Worm (Caenorhabditis elegans) whole organism, young adult: Measurements from ENCODE around the gene ZK892.6.

Experiments
- D2030.7 ChIP-seq: fragments of 200-800 bp; sonication (Bioruptor generic); IDR thresholded peaks from 2 replicates; pipeline ENCODE4 v1.3.6; 2022; ENCODE audit warnings: missing genetic modification reagents, missing genetic modification characterization, missing compliant biosample characterization
- F23B12.7 ChIP-seq: sonication (generic microtip); optimal IDR thresholded peaks from 2 replicates; lab custom pipeline; 2017; ENCODE audit warnings: missing genetic modification characterization, mild to moderate bottlenecking, missing compliant biosample characterization, antibody characterized with exemption, moderate library complexity; ENCODE audit not compliant: insufficient read depth
- K11D2.4 ChIP-seq: fragments of 200-800 bp; sonication (Bioruptor generic); IDR thresholded peaks from 2 replicates; pipeline ENCODE4 v1.3.6; 2022; ENCODE audit warnings: missing genetic modification reagents, missing genetic modification characterization, missing compliant biosample characterization
- K12H6.12 ChIP-seq: fragments of 200-800 bp; sonication (Bioruptor generic); optimal IDR thresholded peaks from 2 replicates; lab custom pipeline; 2018; ENCODE audit warnings: mild to moderate bottlenecking, missing genetic modification characterization, missing compliant biosample characterization
- T07F8.4 ChIP-seq: sonication (generic microtip); optimal IDR thresholded peaks from 2 replicates; lab custom pipeline; 2016; ENCODE audit warnings: mild to moderate bottlenecking, missing genetic modification characterization, moderate library complexity, missing compliant biosample characterization
- Y95B8A.8 ChIP-seq: fragments of 200-800 bp; sonication (Bioruptor generic); IDR thresholded peaks from 2 replicates; pipeline ENCODE4 v1.3.6; 2022; ENCODE audit warnings: missing genetic modification reagents, missing genetic modification characterization, missing compliant biosample characterization
- aptf-3 ChIP-seq: fragments of 200-800 bp; sonication (Bioruptor generic); IDR thresholded peaks from 2 replicates; pipeline ENCODE4 v1.3.6; 2022; ENCODE audit warnings: missing genetic modification characterization, missing compliant biosample characterization
- atf-7 ChIP-seq: sonication (generic microtip); optimal IDR thresholded peaks from 2 replicates; lab custom pipeline; 2017; ENCODE audit warnings: mild to moderate bottlenecking, missing genetic modification characterization, missing compliant biosample characterization
- attf-3 ChIP-seq: fragments of 200-800 bp; sonication (Bioruptor generic); conservative IDR thresholded peaks from 2 replicates; pipeline ENCODE4 v1.3.6; 2022; ENCODE audit warnings: missing genetic modification reagents, missing genetic modification characterization, missing compliant biosample characterization
- attf-5 ChIP-seq: fragments of 200-800 bp; sonication (Bioruptor generic); optimal IDR thresholded peaks from 2 replicates; lab custom pipeline; 2018; ENCODE audit warnings: mild to moderate bottlenecking, missing genetic modification characterization, missing compliant biosample characterization
- bed-2 ChIP-seq: fragments of 200-800 bp; sonication (Bioruptor generic); IDR thresholded peaks from 2 replicates; pipeline ENCODE4 v1.3.6; 2022; ENCODE audit warnings: missing genetic modification reagents, missing genetic modification characterization, missing compliant biosample characterization
- cebp-1 ChIP-seq, 2 experiments: fragments of 200-800 bp in 1 of 2; sonication (Bioruptor generic) in 1 of 2; sonication (generic microtip) in 1 of 2; IDR thresholded peaks in 1 of 2; optimal IDR thresholded peaks in 1 of 2; 2 replicates each; pipeline versions ENCODE4 v1.3.6 to Lab custom; 2017 to 2022; ENCODE audit warnings: missing compliant biosample characterization in 2 of 2, missing genetic modification characterization in 2 of 2, mild to moderate bottlenecking in 1 of 2, missing genetic modification reagents in 1 of 2, moderate library complexity in 1 of 2
- ceh-27 ChIP-seq: fragments of 200-800 bp; sonication (Bioruptor generic); optimal IDR thresholded peaks from 2 replicates; lab custom pipeline; 2018; ENCODE audit warnings: mild to moderate bottlenecking, missing genetic modification characterization, moderate library complexity, missing compliant biosample characterization
- ceh-79 ChIP-seq: sonication (generic microtip); optimal IDR thresholded peaks from 2 replicates; lab custom pipeline; 2017; ENCODE audit warnings: mild to moderate bottlenecking, missing genetic modification characterization, missing compliant biosample characterization
- dox-1 ChIP-seq: fragments of 200-800 bp; sonication (Bioruptor generic); IDR thresholded peaks from 2 replicates; pipeline ENCODE4 v1.3.6; 2022; ENCODE audit warnings: missing genetic modification reagents, missing genetic modification characterization, missing compliant biosample characterization
- efl-1 ChIP-seq: fragments of 150-350 bp; optimal IDR thresholded peaks from 2 replicates; lab custom pipeline; 2014; ENCODE audit warnings: missing biosample characterization, missing genetic modification reagents, missing genetic modification characterization
- him-1 ChIP-seq: sonication (generic microtip); optimal IDR thresholded peaks from 2 replicates; lab custom pipeline; 2016; ENCODE audit warnings: missing genotype, missing genetic modification reagents, missing genetic modification characterization, missing compliant biosample characterization
- hlh-26 ChIP-seq: fragments of 200-800 bp; sonication (Bioruptor generic); conservative IDR thresholded peaks from 2 replicates; pipeline ENCODE4 v1.3.6; 2022; ENCODE audit warnings: missing genetic modification reagents, missing genetic modification characterization, missing compliant biosample characterization
- hmg-1.2 ChIP-seq: fragments of 200-800 bp; sonication (Bioruptor generic); IDR thresholded peaks from 2 replicates; pipeline ENCODE4 v1.3.6; 2022; ENCODE audit warnings: missing genetic modification reagents, missing genetic modification characterization, missing compliant biosample characterization
- hrde-1 ChIP-seq: sonication (generic microtip); optimal IDR thresholded peaks from 2 replicates; lab custom pipeline; 2016; ENCODE audit warnings: missing genetic modification characterization, mild to moderate bottlenecking, missing compliant biosample characterization, moderate library complexity, missing genotype, missing genetic modification reagents, borderline replicate concordance
- lin-54 ChIP-seq: fragments of 200-800 bp; sonication (Bioruptor generic); optimal IDR thresholded peaks from 2 replicates; lab custom pipeline; 2018; ENCODE audit warnings: mild to moderate bottlenecking, missing genetic modification characterization, missing compliant biosample characterization
- lir-1 ChIP-seq: fragments of 200-800 bp; sonication (Bioruptor generic); conservative IDR thresholded peaks from 2 replicates; pipeline ENCODE4 v1.3.6; 2022; ENCODE audit warnings: missing genetic modification reagents, missing genetic modification characterization, missing compliant biosample characterization
- mcd-1 ChIP-seq: fragments of 200-800 bp; sonication (Bioruptor generic); IDR thresholded peaks from 2 replicates; pipeline ENCODE4 v1.3.6; 2022; ENCODE audit warnings: missing genetic modification reagents, missing genetic modification characterization, missing compliant biosample characterization
- nfyb-1 ChIP-seq: fragments of 200-800 bp; sonication (Bioruptor generic); IDR thresholded peaks from 2 replicates; pipeline ENCODE4 v1.3.6; 2022; ENCODE audit warnings: missing genetic modification reagents, missing genetic modification characterization, missing compliant biosample characterization
- nhr-27 ChIP-seq: fragments of 200-800 bp; sonication (Bioruptor generic); optimal IDR thresholded peaks from 2 replicates; lab custom pipeline; 2018; ENCODE audit warnings: mild to moderate bottlenecking, missing genetic modification characterization, moderate library complexity, missing compliant biosample characterization
- pbrm-1 ChIP-seq: fragments of 200-800 bp; sonication (Bioruptor generic); IDR thresholded peaks from 2 replicates; pipeline ENCODE4 v1.3.6; 2022; ENCODE audit warnings: missing genetic modification reagents, missing genetic modification characterization, missing compliant biosample characterization
- pha-4 ChIP-seq: fragments of 150-350 bp; sonication (generic microtip); optimal IDR thresholded peaks from 2 replicates; lab custom pipeline; 2014; ENCODE audit warnings: missing biosample characterization, missing genetic modification reagents, missing genetic modification characterization
- rec-8 ChIP-seq, 2 experiments: sonication (generic microtip); optimal IDR thresholded peaks; 2 replicates each; lab custom pipeline; 2016; ENCODE audit warnings: mild to moderate bottlenecking in 2 of 2, missing genetic modification characterization in 2 of 2, missing genetic modification reagents in 2 of 2, missing genotype in 2 of 2, missing biosample characterization in 1 of 2, missing compliant biosample characterization in 1 of 2, moderate library complexity in 1 of 2
- sdz-38 ChIP-seq: sonication (generic microtip); optimal IDR thresholded peaks from 2 replicates; lab custom pipeline; 2016; ENCODE audit warnings: missing genotype, missing genetic modification characterization, missing compliant biosample characterization
- sea-2 ChIP-seq: fragments of 200-800 bp; sonication (Bioruptor generic); IDR thresholded peaks from 2 replicates; pipeline ENCODE4 v1.3.6; 2022; ENCODE audit warnings: missing genetic modification characterization, missing compliant biosample characterization
- tbp1 ChIP-seq: fragments of 200-800 bp; sonication (Bioruptor generic); optimal IDR thresholded peaks from 2 replicates; lab custom pipeline; 2018; ENCODE audit warnings: mild to moderate bottlenecking, missing genetic modification characterization, missing compliant biosample characterization
- xnd-1 ChIP-seq: sonication (generic microtip); optimal IDR thresholded peaks from 2 replicates; lab custom pipeline; 2016; ENCODE audit warnings: missing genotype, missing genetic modification reagents, missing genetic modification characterization, missing compliant biosample characterization
- zfh-2 ChIP-seq: fragments of 200-800 bp; sonication (Bioruptor generic); conservative IDR thresholded peaks from 2 replicates; pipeline ENCODE4 v1.3.6; 2022; ENCODE audit warnings: missing genetic modification reagents, missing genetic modification characterization, missing compliant biosample characterization
- ztf-28 ChIP-seq: fragments of 200-800 bp; sonication (Bioruptor generic); IDR thresholded peaks from 2 replicates; pipeline ENCODE4 v1.3.6; 2022; ENCODE audit warnings: missing genetic modification reagents, missing genetic modification characterization, missing compliant biosample characterization

ZK892.6 gene

DNA sequence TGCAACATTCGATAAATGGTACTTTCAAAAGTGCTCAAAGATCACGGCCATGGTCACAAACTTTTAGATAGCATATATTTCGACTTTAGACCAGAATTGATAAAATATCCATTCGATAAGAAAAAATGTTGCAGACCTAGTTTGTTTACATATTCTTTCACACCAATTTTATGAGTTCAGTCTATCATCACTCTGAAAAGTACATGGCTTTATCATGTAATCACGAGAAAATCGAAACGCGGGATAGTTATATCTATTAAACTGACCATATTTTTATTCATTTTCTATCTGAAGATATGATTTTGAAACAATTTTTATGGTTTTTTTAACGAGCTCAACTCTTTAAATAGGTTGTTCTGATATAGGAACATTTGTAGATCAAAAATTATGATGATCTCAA lies 48.5 kb downstream of the ZK892.6 start, which contains the start of gene pho-11:
TSS of gene pho-11 (plus strand) at position 374 of the 400 bp plus-strand sequence.
- no peak for TF ChIP-seq nhr-27
- TF ChIP-seq rec-8 (tag; optimal IDR thresholded peaks at IDR 0.05; lab: Kevin White, UChicago): no peak
- TF ChIP-seq ceh-79 (tag; lab: Kevin White, UChicago): no peak
- no peak for TF ChIP-seq sea-2 (GFP tag; lab: Robert Waterston, UW)
- TF ChIP-seq atf-7 (tag; lab: Kevin White, UChicago): no peak
- TF ChIP-seq Y95B8A.8: no peak
- no peak for TF ChIP-seq pha-4 (tag; lab: Kevin White, UChicago)
- TF ChIP-seq ztf-28 (GFP tag; lab: Robert Waterston, UW): no peak
- TF ChIP-seq attf-5 (GFP tag; lab: Kevin White, UChicago): no peak
- TF ChIP-seq bed-2: no peak
- TF ChIP-seq efl-1 (GFP tag; lab: Kevin White, UChicago): no peak
- TF ChIP-seq nfyb-1 (GFP tag; lab: Robert Waterston, UW): no peak
- TF ChIP-seq him-1 (tag; lab: Kevin White, UChicago): no peak

DNA sequence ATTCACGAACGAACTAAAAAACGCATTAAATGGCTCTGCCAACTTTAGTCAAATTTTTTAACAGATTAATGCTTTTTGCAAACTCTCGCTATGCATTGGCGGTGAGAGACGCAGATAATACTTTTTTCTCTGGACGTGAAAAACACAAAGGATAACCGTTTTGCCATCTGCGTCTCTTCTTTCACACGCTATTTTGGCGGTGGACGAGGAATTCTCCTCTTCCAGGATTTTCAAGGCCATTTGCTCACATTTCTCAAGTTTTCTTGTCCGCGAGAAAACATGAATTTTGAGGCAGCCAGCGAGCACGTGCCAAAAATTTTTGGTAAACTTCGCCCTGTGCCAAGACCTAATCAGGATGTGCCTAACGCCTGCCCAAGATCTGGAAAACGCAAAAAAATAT lies 48.9 kb downstream of the ZK892.6 start:
- TF ChIP-seq hmg-1.2 (GFP tag; lab: Robert Waterston, UW) (peak; percentile 87), K11D2.4 (GFP tag; lab: Robert Waterston, UW) (0 out of 2 replicates have a peak, but pooled peaks have one; percentile 31), lir-1 (GFP tag; lab: Robert Waterston, UW) (no peak), lin-54 (GFP tag; lab: Kevin White, UChicago) (peak; percentile 39), dox-1 (GFP tag; lab: Robert Waterston, UW) (peak; percentile 42; the same call in 1 of the 2 replicates), mcd-1 (GFP tag; lab: Robert Waterston, UW) (peak; percentile 58), nfyb-1 (GFP tag; lab: Robert Waterston, UW) (no peak), hlh-26 (GFP tag; lab: Robert Waterston, UW) (no peak), K12H6.12 (peak; percentile 12), F23B12.7 (tag; lab: Kevin White, UChicago) (no peak), sdz-38 (tag; lab: Kevin White, UChicago) (no peak), bed-2 (0 out of 2 replicates have a peak, but pooled peaks have one; percentile 37), D2030.7 (GFP tag; lab: Robert Waterston, UW) (no peak), pbrm-1 (GFP tag; lab: Robert Waterston, UW) (0 out of 2 replicates have a peak, but pooled peaks have one; percentile 9), hrde-1 (tag; lab: Kevin White, UChicago) (peak; percentile 7), attf-3 (GFP tag; lab: Robert Waterston, UW) (no peak), him-1 (tag; lab: Kevin White, UChicago) (peak; percentile 45), attf-5 (GFP tag; lab: Kevin White, UChicago) (peak; percentile 57), cebp-1 (GFP tag; IDR thresholded peaks at IDR 0.05; lab: Robert Waterston, UW) (no peak), cebp-1 (tag; optimal IDR thresholded peaks at IDR 0.05; lab: Kevin White, UChicago) (peak; percentile 43), zfh-2 (GFP tag; lab: Robert Waterston, UW) (0 out of 2 replicates have a peak, but pooled peaks have one; percentile 20), rec-8 (tag; optimal IDR thresholded peaks at IDR 0.05; lab: Kevin White, UChicago) (no peak), tbp1 (GFP tag; lab: Kevin White, UChicago) (no peak), pha-4 (tag; lab: Kevin White, UChicago) (no peak), T07F8.4 (tag; lab: Kevin White, UChicago) (no peak), aptf-3 (GFP tag; lab: Robert Waterston, UW) (no peak), ceh-27 (peak; percentile 60), xnd-1 (tag; lab: Kevin White, UChicago) (no peak)
